Worm (Caenorhabditis elegans) whole organism, midembryonic: ENCODE data around the gene fbxc-25.

Experiments used
- cog-1 ChIP-seq: sonication (generic microtip); optimal IDR thresholded peaks from 2 replicates; lab custom pipeline; 2016; ENCODE audit warnings: missing genetic modification characterization, missing compliant biosample characterization
- flt-1 ChIP-seq: fragments of 200-800 bp; sonication (Bioruptor generic); IDR thresholded peaks from 2 replicates; pipeline ENCODE4 v1.3.6; 2022; ENCODE audit warnings: missing genetic modification characterization, missing compliant biosample characterization

ce11 chrII:2295817-2296315 is at the start of gene fbxc-25:
- TF ChIP-seq cog-1 (tag; lab: Kevin White, UChicago) (no peak), flt-1 (no peak)
